Fruit fly (Drosophila melanogaster) whole organism: Measurements from ENCODE around the gene Acf.

Source experiments
- CG8478 ChIP-seq: fragments of >200 bp; optimal IDR thresholded peaks from 2 replicates; lab custom pipeline; 2018; ENCODE audit warnings: inconsistent platforms
- EcR ChIP-seq, 2 experiments: fragments of >200 bp; optimal IDR thresholded peaks; 2 replicates each; lab custom pipeline; 2017; ENCODE audit warnings: missing biosample characterization in 2 of 2, missing genetic modification characterization in 2 of 2, missing genetic modification reagents in 2 of 2
- psq ChIP-seq: fragments of >200 bp; optimal IDR thresholded peaks from 2 replicates; lab custom pipeline; 2017
- usp ChIP-seq: fragments of >200 bp; optimal IDR thresholded peaks from 2 replicates; lab custom pipeline; 2017; ENCODE audit warnings: missing biosample characterization, missing genetic modification characterization, mixed read lengths

dm6 chr3R:31758587-31759167 lies 35.1 kb upstream of the Acf start, which contains the start of gene CG2187:
- TF ChIP-seq EcR (GFP tag; optimal IDR thresholded peaks at IDR 0.05; lab: Kevin White, UChicago) (no peak), usp (GFP tag; lab: Kevin White, UChicago) (no peak), CG8478 (lab: Kevin White, UChicago) (no peak), psq (lab: Kevin White, UChicago) (no peak)
